Worm (Caenorhabditis elegans) whole organism, L2 larva: ENCODE results near the gene egl-45.

ENCODE experiments used
- C34F6.9 ChIP-seq: fragments of 150-350 bp; optimal IDR thresholded peaks from 2 replicates; lab custom pipeline; 2014; ENCODE audit warnings: missing biosample characterization, missing genetic modification characterization
- F13H6.1 ChIP-seq: sonication (generic microtip); optimal IDR thresholded peaks from 2 replicates; lab custom pipeline; 2016; ENCODE audit warnings: missing genetic modification characterization, missing compliant biosample characterization
- R02D3.7 ChIP-seq: fragments of 150-350 bp; optimal IDR thresholded peaks from 2 replicates; lab custom pipeline; 2014; ENCODE audit warnings: missing biosample characterization, missing genetic modification characterization
- alr-1 ChIP-seq: fragments of 150-350 bp; optimal IDR thresholded peaks from 2 replicates; lab custom pipeline; 2014; ENCODE audit warnings: missing biosample characterization, missing genetic modification characterization
- ama-1 ChIP-seq: fragments of 150-350 bp; optimal IDR thresholded peaks from 2 replicates; lab custom pipeline; 2018; ENCODE audit warnings: inconsistent platforms
- ceh-82 ChIP-seq: fragments of 150-350 bp; optimal IDR thresholded peaks from 2 replicates; lab custom pipeline; 2014; ENCODE audit warnings: missing biosample characterization, missing genetic modification characterization
- egl-27 ChIP-seq: sonication (generic microtip); optimal IDR thresholded peaks from 3 replicates; lab custom pipeline; 2017; ENCODE audit warnings: missing biosample characterization, missing genetic modification reagents, missing genetic modification characterization
- elt-1 ChIP-seq: fragments of 150-350 bp; optimal IDR thresholded peaks from 2 replicates; lab custom pipeline; 2014; ENCODE audit warnings: missing biosample characterization, missing genetic modification characterization
- elt-3 ChIP-seq: sonication (generic microtip); optimal IDR thresholded peaks from 2 replicates; lab custom pipeline; 2017; ENCODE audit warnings: missing biosample characterization, missing genetic modification characterization
- fos-1 ChIP-seq: fragments of 150-350 bp; optimal IDR thresholded peaks from 2 replicates; lab custom pipeline; 2014; ENCODE audit warnings: missing biosample characterization, missing genetic modification characterization
- gmeb-1 ChIP-seq: fragments of 150-350 bp; optimal IDR thresholded peaks from 2 replicates; lab custom pipeline; 2014; ENCODE audit warnings: missing biosample characterization, missing genetic modification characterization
- lin-11 ChIP-seq: fragments of 150-350 bp; sonication (generic microtip); optimal IDR thresholded peaks from 2 replicates; lab custom pipeline; 2014; ENCODE audit warnings: missing biosample characterization, missing genetic modification characterization, inconsistent platforms, mixed read lengths
- lin-13 ChIP-seq: fragments of 150-350 bp; optimal IDR thresholded peaks from 2 replicates; lab custom pipeline; 2014; ENCODE audit warnings: missing biosample characterization, missing genetic modification reagents, missing genetic modification characterization
- lsy-2 ChIP-seq, 2 experiments: fragments of 150-350 bp in 1 of 2; sonication (generic microtip) in 1 of 2; optimal IDR thresholded peaks; 2 replicates each; lab custom pipeline; 2014 to 2017; ENCODE audit warnings: missing biosample characterization in 2 of 2, missing genetic modification characterization in 2 of 2
- mbf-1 ChIP-seq: sonication (generic microtip); optimal IDR thresholded peaks from 2 replicates; lab custom pipeline; 2017; ENCODE audit warnings: missing biosample characterization, missing genetic modification characterization
- mdl-1 ChIP-seq, 2 experiments: fragments of 150-350 bp in 1 of 2; sonication (generic microtip) in 1 of 2; optimal IDR thresholded peaks; 2 replicates each; lab custom pipeline; 2017; ENCODE audit warnings: missing biosample characterization in 2 of 2, missing genetic modification characterization in 2 of 2
- nhr-129 ChIP-seq: fragments of 150-350 bp; optimal IDR thresholded peaks from 2 replicates; lab custom pipeline; 2014; ENCODE audit warnings: missing biosample characterization, missing genetic modification characterization
- nhr-21 ChIP-seq: fragments of 150-350 bp; optimal IDR thresholded peaks from 2 replicates; lab custom pipeline; 2014; ENCODE audit warnings: missing biosample characterization, missing genetic modification characterization
- nhr-237 ChIP-seq: fragments of 150-350 bp; optimal IDR thresholded peaks from 2 replicates; lab custom pipeline; 2014; ENCODE audit warnings: missing biosample characterization, missing genetic modification characterization
- nhr-25 ChIP-seq: fragments of 150-350 bp; sonication (generic microtip); optimal IDR thresholded peaks from 3 replicates; lab custom pipeline; 2014; ENCODE audit warnings: missing biosample characterization, missing genetic modification characterization
- nhr-6 ChIP-seq: fragments of 150-350 bp; optimal IDR thresholded peaks from 2 replicates; lab custom pipeline; 2014; ENCODE audit warnings: missing biosample characterization, missing genetic modification characterization
- nhr-77 ChIP-seq: fragments of 150-350 bp; optimal IDR thresholded peaks from 2 replicates; lab custom pipeline; 2014; ENCODE audit warnings: missing biosample characterization, missing genetic modification characterization
- peb-1 ChIP-seq: fragments of 150-350 bp; optimal IDR thresholded peaks from 2 replicates; lab custom pipeline; 2014; ENCODE audit warnings: missing biosample characterization, missing genetic modification characterization
- sem-4 ChIP-seq: fragments of 150-350 bp; optimal IDR thresholded peaks from 2 replicates; lab custom pipeline; 2014; ENCODE audit warnings: missing biosample characterization, missing genetic modification reagents, missing genetic modification characterization
- sma-3 ChIP-seq: sonication (generic microtip); optimal IDR thresholded peaks from 2 replicates; lab custom pipeline; 2016; ENCODE audit warnings: missing genetic modification reagents, missing genetic modification characterization, missing compliant biosample characterization
- unc-39 ChIP-seq: fragments of 150-350 bp; optimal IDR thresholded peaks from 2 replicates; lab custom pipeline; 2014; ENCODE audit warnings: missing biosample characterization, missing genetic modification characterization
- unc-55 ChIP-seq: fragments of 150-350 bp; sonication (generic microtip); optimal IDR thresholded peaks from 3 replicates; lab custom pipeline; 2014; ENCODE audit warnings: missing biosample characterization, missing genetic modification reagents, missing genetic modification characterization
- unc-62 ChIP-seq: fragments of 150-350 bp; optimal IDR thresholded peaks from 2 replicates; lab custom pipeline; 2014; ENCODE audit warnings: missing biosample characterization, missing genetic modification reagents, missing genetic modification characterization
- zag-1 ChIP-seq: fragments of 150-350 bp; optimal IDR thresholded peaks from 2 replicates; lab custom pipeline; 2014; ENCODE audit warnings: missing biosample characterization, missing genetic modification characterization
- ztf-1 ChIP-seq: fragments of 200-800 bp; sonication (Bioruptor generic); conservative IDR thresholded peaks from 2 replicates; pipeline ENCODE4 v1.3.6; 2022; ENCODE audit warnings: missing genetic modification characterization, missing compliant biosample characterization
- ztf-11 ChIP-seq: sonication (generic microtip); optimal IDR thresholded peaks from 2 replicates; lab custom pipeline; 2017; ENCODE audit warnings: missing biosample characterization, missing genetic modification characterization
- ztf-4 ChIP-seq: fragments of 150-350 bp; optimal IDR thresholded peaks from 2 replicates; lab custom pipeline; 2014; ENCODE audit warnings: missing biosample characterization, missing genetic modification characterization

Gene egl-45

ce11 chrIII:7828576-7829461 lies at the start of gene egl-45, which contains the start of gene kcmf-1:
TSS of gene egl-45 (minus strand) at chrIII:7828626.
TSS of gene kcmf-1 (plus strand) at chrIII:7829411.
- no peak for TF ChIP-seq ceh-82 (tag; lab: Kevin White, UChicago)
- no peak for TF ChIP-seq zag-1 (tag; lab: Kevin White, UChicago)
- peak; percentile 12 for TF ChIP-seq nhr-129 (tag; lab: Kevin White, UChicago)
- TF ChIP-seq sem-4 (tag; lab: Kevin White, UChicago) = no peak
- no peak for TF ChIP-seq egl-27
- TF ChIP-seq ama-1 (lab: Kevin White, UChicago) = no peak
- TF ChIP-seq C34F6.9 = peak; percentile 42
- peak in 1 of 2 experiments; percentile 61 for TF ChIP-seq lsy-2 (tag; optimal IDR thresholded peaks at IDR 0.05; lab: Kevin White, UChicago)

- TF ChIP-seq nhr-25 = peak; percentile 24
- no peak for TF ChIP-seq lin-13 (GFP tag; lab: Kevin White, UChicago)
Measured at ce11 chrIII:7877090-7877489, 48.7 kb upstream of the egl-45 start.

ce11 chrIII:7873481-7873880 lies 45.1 kb upstream of the egl-45 start, which contains the start of gene tyr-1:
TSS of gene tyr-1 (plus strand) at chrIII:7873781.
- TF ChIP-seq F13H6.1 (tag; lab: Kevin White, UChicago) = no peak
- no peak for TF ChIP-seq unc-39
- TF ChIP-seq mbf-1 (tag; lab: Kevin White, UChicago) = no peak

ce11 chrIII:7872776-7873175 lies 44.4 kb upstream of the egl-45 start:
- TF ChIP-seq fos-1 (tag; lab: Kevin White, UChicago) (peak; percentile 27), nhr-6 (tag; lab: Kevin White, UChicago) (no peak), ztf-11 (tag; lab: Kevin White, UChicago) (no peak), peb-1 (tag; lab: Kevin White, UChicago) (no peak), egl-27 (no peak), mbf-1 (tag; lab: Kevin White, UChicago) (no peak), lin-11 (tag; lab: Kevin White, UChicago) (no peak), R02D3.7 (tag; lab: Kevin White, UChicago) (no peak), gmeb-1 (no peak), alr-1 (tag; lab: Kevin White, UChicago) (no peak), elt-1 (tag; lab: Kevin White, UChicago) (no peak), ztf-4 (tag; lab: Kevin White, UChicago) (no peak), ama-1 (lab: Kevin White, UChicago) (no peak), unc-55 (GFP tag; lab: Kevin White, UChicago) (no peak), unc-39 (no peak), zag-1 (tag; lab: Kevin White, UChicago) (no peak), nhr-129 (tag; lab: Kevin White, UChicago) (peak; percentile 3), ztf-1 (no peak), sma-3 (peak; percentile 72), mdl-1 (tag; optimal IDR thresholded peaks at IDR 0.05; lab: Kevin White, UChicago) (no peak), unc-62 (GFP tag; lab: Kevin White, UChicago) (no peak), nhr-237 (no peak), nhr-25 (peak; percentile 33), nhr-21 (tag; lab: Kevin White, UChicago) (no peak), nhr-77 (tag; lab: Kevin White, UChicago) (no peak)
- TF ChIP-seq, all 48 proteins: peak for 4

ce11 chrIII:7866189-7866588 lies 37.8 kb upstream of the egl-45 start, which contains the start of gene cup-4:
TSS of gene cup-4 (plus strand) at chrIII:7866489.
- no peak for TF ChIP-seq ztf-11 (tag; lab: Kevin White, UChicago)
- TF ChIP-seq ama-1 (lab: Kevin White, UChicago) = no peak
- no peak for TF ChIP-seq elt-3
- TF ChIP-seq zag-1 (tag; lab: Kevin White, UChicago) = no peak
- TF ChIP-seq, all 48 proteins: peak for 0
